Worm (Caenorhabditis elegans) whole organism, L4 larva: Measurements from ENCODE around the gene bckd-1A.

Experiments
- F49E8.2 ChIP-seq: sonication (generic microtip); optimal IDR thresholded peaks from 2 replicates; lab custom pipeline; 2016; ENCODE audit warnings: missing compliant biosample characterization, mild to moderate bottlenecking, missing genetic modification characterization, borderline replicate concordance
- ama-1 ChIP-seq: fragments of 150-350 bp; optimal IDR thresholded peaks from 2 replicates; lab custom pipeline; 2014; ENCODE audit warnings: inconsistent platforms, mixed read lengths
- ceh-82 ChIP-seq: sonication (generic microtip); optimal IDR thresholded peaks from 2 replicates; lab custom pipeline; 2017; ENCODE audit warnings: missing biosample characterization, missing genetic modification characterization
- fos-1 ChIP-seq: fragments of 150-350 bp; optimal IDR thresholded peaks from 2 replicates; lab custom pipeline; 2014; ENCODE audit warnings: missing biosample characterization, missing genetic modification characterization
- nhr-10 ChIP-seq: fragments of 150-350 bp; optimal IDR thresholded peaks from 2 replicates; lab custom pipeline; 2014; ENCODE audit warnings: missing biosample characterization, missing genetic modification characterization
- nhr-11 ChIP-seq: fragments of 150-350 bp; optimal IDR thresholded peaks from 2 replicates; lab custom pipeline; 2014; ENCODE audit warnings: missing biosample characterization, missing genetic modification characterization
- nhr-6 ChIP-seq: fragments of 150-350 bp; optimal IDR thresholded peaks from 2 replicates; lab custom pipeline; 2014; ENCODE audit warnings: missing biosample characterization, missing genetic modification characterization
- spr-3 ChIP-seq: fragments of 200-800 bp; sonication (Bioruptor generic); optimal IDR thresholded peaks from 2 replicates; lab custom pipeline; 2018; ENCODE audit warnings: mild to moderate bottlenecking, missing genetic modification characterization, missing compliant biosample characterization
- ztf-11 ChIP-seq: fragments of 150-350 bp; optimal IDR thresholded peaks from 2 replicates; lab custom pipeline; 2014; ENCODE audit warnings: missing biosample characterization, missing genetic modification characterization

- TF ChIP-seq ama-1 (lab: Kevin White, UChicago) (no peak), ceh-82 (no peak), spr-3 (no peak), fos-1 (tag; lab: Kevin White, UChicago) (no peak), F49E8.2 (tag; lab: Kevin White, UChicago) (no peak), nhr-11 (tag; lab: Kevin White, UChicago) (no peak), nhr-10 (tag; lab: Kevin White, UChicago) (no peak), nhr-6 (tag; lab: Kevin White, UChicago) (no peak), ztf-11 (tag; lab: Kevin White, UChicago) (no peak)
Observed at ce11 chrIII:12993055-12993454, 20.8 kb upstream of the bckd-1A start.
